Worm (Caenorhabditis elegans) whole organism, L4 larva: ENCODE results near the gene rfc-4.

Experiments used
- ama-1 ChIP-seq: fragments of 150-350 bp; optimal IDR thresholded peaks from 2 replicates; lab custom pipeline; 2014; ENCODE audit warnings: inconsistent platforms, mixed read lengths
- arid-1 ChIP-seq: fragments of 200-800 bp; sonication (Bioruptor generic); conservative IDR thresholded peaks from 2 replicates; pipeline ENCODE4 v1.3.6; 2022; ENCODE audit warnings: missing genetic modification reagents, missing genetic modification characterization, missing compliant biosample characterization
- lin-38 ChIP-seq: fragments of 200-800 bp; sonication (Bioruptor generic); IDR thresholded peaks from 2 replicates; pipeline ENCODE4 v1.3.6; 2022; ENCODE audit warnings: missing genetic modification reagents, missing genetic modification characterization, missing compliant biosample characterization
- nhr-28 ChIP-seq: fragments of 150-350 bp; optimal IDR thresholded peaks from 2 replicates; lab custom pipeline; 2014; ENCODE audit warnings: missing biosample characterization, missing genetic modification characterization
- unc-39 ChIP-seq: sonication (generic microtip); optimal IDR thresholded peaks from 2 replicates; lab custom pipeline; 2017; ENCODE audit warnings: missing biosample characterization, missing genetic modification characterization

ce11 chrIII:6935269-6936017 lies 36.6 kb upstream of the rfc-4 start, which contains the start of the genes F57B9.8 and coq-2:
- no peak for TF ChIP-seq arid-1 (GFP tag; lab: Robert Waterston, UW)
- no peak for TF ChIP-seq nhr-28 (tag; lab: Kevin White, UChicago)
- TF ChIP-seq unc-39: no peak
- no peak for TF ChIP-seq lin-38 (GFP tag; lab: Robert Waterston, UW)
- no peak for TF ChIP-seq ama-1
